Worm (Caenorhabditis elegans) whole organism, L4/young adult: ENCODE results near the gene pag-3.

ENCODE experiments used
- W03F9.2 ChIP-seq: fragments of 150-350 bp; optimal IDR thresholded peaks from 2 replicates; lab custom pipeline; 2014; ENCODE audit warnings: missing biosample characterization, missing genetic modification characterization
- him-1 ChIP-seq: sonication (generic microtip); optimal IDR thresholded peaks from 2 replicates; lab custom pipeline; 2016; ENCODE audit warnings: missing genotype, missing genetic modification reagents, missing genetic modification characterization, missing compliant biosample characterization

DNA sequence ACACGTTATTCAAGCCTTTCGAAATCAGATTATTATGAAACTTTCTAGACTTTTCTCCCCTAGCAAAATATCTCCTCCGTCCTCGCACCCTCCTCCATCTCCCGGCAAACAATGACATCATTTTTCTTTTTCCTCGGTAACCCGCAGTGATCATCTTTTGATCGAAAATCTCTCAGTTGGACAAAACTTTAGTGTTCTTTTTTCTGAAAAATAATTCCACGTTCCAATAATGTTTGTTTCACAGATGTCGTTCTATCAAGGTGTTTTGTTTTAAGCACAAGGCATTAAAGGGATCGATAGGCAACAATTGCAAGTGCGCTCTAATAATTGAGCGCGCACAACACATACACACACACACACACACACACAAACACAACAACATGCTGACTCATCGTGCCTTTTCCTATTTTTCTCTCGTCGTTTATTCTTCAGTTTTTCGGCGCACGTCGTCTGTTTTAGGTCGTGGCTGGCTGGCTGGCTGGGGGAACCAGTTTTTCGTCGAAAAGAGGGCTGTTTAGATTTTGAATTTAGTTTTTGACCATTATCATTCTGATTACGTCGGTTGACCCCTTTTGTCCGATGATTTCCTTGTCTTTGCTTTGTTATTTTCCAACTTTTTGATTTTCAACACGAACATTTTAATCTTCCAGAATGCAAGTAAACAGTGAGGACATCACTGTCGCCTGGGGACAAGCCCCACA, 21.2 kb upstream of the pag-3 start, which contains the start of gene F20D1.3:
- TF ChIP-seq W03F9.2 (tag; lab: Kevin White, UChicago) (peak; percentile 24), him-1 (tag; lab: Kevin White, UChicago) (no peak)
